Fruit fly (Drosophila melanogaster): ENCODE measurements around the gene Ndae1.

The Ndae1 gene

dm6 chr2L:7194351-7195037, 54.6 kb downstream of the Ndae1 start, which contains the start of gene CG4497 (continued):
- TF ChIP-seq ss (GFP tag; optimal IDR thresholded peaks at IDR 0.05) (peak; percentile 45 to 80), CG31627 (GFP tag; optimal IDR thresholded peaks at IDR 0.05) (peak; percentile 95), CG7368 (GFP tag; optimal IDR thresholded peaks at IDR 0.05) (peak; percentile 76), CG8119 (GFP tag; IDR thresholded peaks at IDR 0.05) (peak; percentile 75), Hr4 (GFP tag; optimal IDR thresholded peaks at IDR 0.05) (peak; percentile 92), cyc (GFP tag; optimal IDR thresholded peaks at IDR 0.05) (peak; percentile 94), eg (GFP tag; IDR thresholded peaks at IDR 0.05) (peak; percentile 88), Met (GFP tag; optimal IDR thresholded peaks at IDR 0.05) (peak; percentile 88), spab (GFP tag; optimal IDR thresholded peaks at IDR 0.05) (peak; percentile 30), CG6808 (GFP tag; optimal IDR thresholded peaks at IDR 0.05) (peak; percentile 56), CG8632 (GFP tag; optimal IDR thresholded peaks at IDR 0.05) (peak; percentile 67), Blimp-1 (GFP tag; optimal IDR thresholded peaks at IDR 0.05) (peak; percentile 58), vri (GFP tag; optimal IDR thresholded peaks at IDR 0.05) (peak; percentile 77), salr (GFP tag; optimal IDR thresholded peaks at IDR 0.05) (peak; percentile 59 to 82), Gug (GFP tag; IDR thresholded peaks at IDR 0.05) (peak; percentile 73), CG1621 (tag; optimal IDR thresholded peaks at IDR 0.05) (peak; percentile 48), CG11294 (GFP tag; IDR thresholded peaks at IDR 0.05) (peak; percentile 85), Eip93F (GFP tag; optimal IDR thresholded peaks at IDR 0.05) (peak; percentile 58), Hr39 (GFP tag; optimal IDR thresholded peaks at IDR 0.05) (peak; percentile 95), CG10669 (GFP tag; optimal IDR thresholded peaks at IDR 0.05) (peak; percentile 72), fd85E (GFP tag; optimal IDR thresholded peaks at IDR 0.05) (peak; percentile 66), Sox15 (GFP tag; optimal IDR thresholded peaks at IDR 0.05) (peak; percentile 93), acj6 (GFP tag; optimal IDR thresholded peaks at IDR 0.05) (peak; percentile 91), Lpt (GFP tag; optimal IDR thresholded peaks at IDR 0.05) (peak; percentile 74), achi (GFP tag; optimal IDR thresholded peaks at IDR 0.05) (peak; percentile 89), CG3919 (GFP tag; optimal IDR thresholded peaks at IDR 0.05) (peak; percentile 89), Ets21C (GFP tag; optimal IDR thresholded peaks at IDR 0.05) (peak; percentile 92), dsx (GFP tag; optimal IDR thresholded peaks at IDR 0.05; ENCODE audit: poor library complexity, severe bottlenecking) (peak; percentile 52), CG9139 (GFP tag; optimal IDR thresholded peaks at IDR 0.05) (peak; percentile 16), Hr38 (GFP tag; optimal IDR thresholded peaks at IDR 0.05) (peak; percentile 84), topi (GFP tag; optimal IDR thresholded peaks at IDR 0.05) (peak; percentile 91), Sox14 (GFP tag; optimal IDR thresholded peaks at IDR 0.05) (peak; percentile 92), CG6276 (GFP tag; optimal IDR thresholded peaks at IDR 0.05) (peak; percentile 27), CG16779 (tag; optimal IDR thresholded peaks at IDR 0.05) (no peak), CG34406 (GFP tag; optimal IDR thresholded peaks at IDR 0.05) (peak; percentile 82), OdsH (GFP tag; optimal IDR thresholded peaks at IDR 0.05) (peak; percentile 93), Eip78C (GFP tag) (peak; percentile 95), net (GFP tag; optimal IDR thresholded peaks at IDR 0.05) (peak; percentile 80), CG6163 (GFP tag; IDR thresholded peaks at IDR 0.05) (peak; percentile 84), CG15336 (GFP tag; IDR thresholded peaks at IDR 0.05) (peak; percentile 74), CG4318 (GFP tag; optimal IDR thresholded peaks at IDR 0.05) (peak; percentile 82)

- TF ChIP-seq CG8632 (GFP tag; optimal IDR thresholded peaks at IDR 0.05) (no peak), CG6276 (GFP tag; optimal IDR thresholded peaks at IDR 0.05) (peak; percentile 29), Ets96B (tag; optimal IDR thresholded peaks at IDR 0.05) (peak; percentile 56), Blimp-1 (GFP tag; optimal IDR thresholded peaks at IDR 0.05) (no peak), CG11902 (GFP tag; optimal IDR thresholded peaks at IDR 0.05) (no peak), topi (GFP tag; optimal IDR thresholded peaks at IDR 0.05) (no peak), CG3032 (tag; optimal IDR thresholded peaks at IDR 0.05) (no peak), CG16779 (tag; optimal IDR thresholded peaks at IDR 0.05) (peak; percentile 65), CG15336 (GFP tag; IDR thresholded peaks at IDR 0.05) (peak; percentile 56), CG8119 (GFP tag; IDR thresholded peaks at IDR 0.05) (peak; percentile 81), esn (GFP tag; optimal IDR thresholded peaks at IDR 0.05) (no peak), Sox102F (GFP tag; optimal IDR thresholded peaks at IDR 0.05) (no peak), fd59A (GFP tag; optimal IDR thresholded peaks at IDR 0.05) (peak; percentile 39), achi (GFP tag; optimal IDR thresholded peaks at IDR 0.05) (peak; percentile 44), net (GFP tag; optimal IDR thresholded peaks at IDR 0.05) (peak; percentile 28), Hr38 (GFP tag; optimal IDR thresholded peaks at IDR 0.05) (no peak), Eip78C (GFP tag) (peak; percentile 81), CG9139 (GFP tag; optimal IDR thresholded peaks at IDR 0.05) (peak; percentile 57), OdsH (GFP tag; optimal IDR thresholded peaks at IDR 0.05) (peak; percentile 25), ss (GFP tag; optimal IDR thresholded peaks at IDR 0.05) (peak; percentile 78 to 92), CG32006 (GFP tag; optimal IDR thresholded peaks at IDR 0.05) (no peak), lz (GFP tag; optimal IDR thresholded peaks at IDR 0.05) (no peak), CG4318 (GFP tag; optimal IDR thresholded peaks at IDR 0.05) (no peak)
These were observed 59.5 kb downstream of the Ndae1 start, which contains the start of gene CG4496 for dm6 chr2L:7189674-7190073. CG4496 (minus strand) TSS chr2L:7190010.

Measured in whole organism, prepupa.